Worm (Caenorhabditis elegans) whole organism, young adult: ENCODE data around the gene F55C9.11.
"Not testable (repeated sequence)": the region's sequence is repeated elsewhere in the genome, so short reads cannot be mapped to it uniquely, and the experiment has no call there.

ENCODE experiments used
- C06A6.2 ChIP-seq: fragments of 200-800 bp; sonication (Bioruptor generic); conservative IDR thresholded peaks from 2 replicates; pipeline ENCODE4 v1.3.6; 2022; ENCODE audit warnings: missing genetic modification characterization, missing compliant biosample characterization
- ama-1 ChIP-seq, 3 experiments: fragments of 150-350 bp in 1 of 3; sonication (generic microtip) in 2 of 3; optimal IDR thresholded peaks; 2 replicates each; lab custom pipeline; 2014 to 2018; ENCODE audit warnings: missing biosample characterization in 2 of 3, missing genetic modification characterization in 2 of 3, missing genetic modification reagents in 2 of 3
- atf-7 ChIP-seq: sonication (generic microtip); optimal IDR thresholded peaks from 2 replicates; lab custom pipeline; 2017; ENCODE audit warnings: mild to moderate bottlenecking, missing genetic modification characterization, missing compliant biosample characterization
- ceh-79 ChIP-seq: sonication (generic microtip); optimal IDR thresholded peaks from 2 replicates; lab custom pipeline; 2017; ENCODE audit warnings: mild to moderate bottlenecking, missing genetic modification characterization, missing compliant biosample characterization
- egl-44 ChIP-seq: fragments of 200-800 bp; sonication (Bioruptor generic); IDR thresholded peaks from 2 replicates; pipeline ENCODE4 v1.3.6; 2022; ENCODE audit warnings: missing genetic modification reagents, missing genetic modification characterization, missing compliant biosample characterization
- ekl-4 ChIP-seq: fragments of 200-800 bp; sonication (Bioruptor generic); IDR thresholded peaks from 2 replicates; pipeline ENCODE4 v1.3.6; 2022; ENCODE audit warnings: missing genetic modification reagents, missing genetic modification characterization, missing compliant biosample characterization
- him-1 ChIP-seq: sonication (generic microtip); optimal IDR thresholded peaks from 2 replicates; lab custom pipeline; 2016; ENCODE audit warnings: missing genotype, missing genetic modification reagents, missing genetic modification characterization, missing compliant biosample characterization
- lin-54 ChIP-seq: fragments of 200-800 bp; sonication (Bioruptor generic); optimal IDR thresholded peaks from 2 replicates; lab custom pipeline; 2018; ENCODE audit warnings: mild to moderate bottlenecking, missing genetic modification characterization, missing compliant biosample characterization
- lsl-1 ChIP-seq: fragments of 200-800 bp; sonication (Bioruptor generic); optimal IDR thresholded peaks from 2 replicates; lab custom pipeline; 2018; ENCODE audit warnings: mild to moderate bottlenecking, missing genetic modification characterization, moderate library complexity, missing compliant biosample characterization
- nfya-2 ChIP-seq: fragments of 200-800 bp; sonication (Bioruptor generic); IDR thresholded peaks from 2 replicates; pipeline ENCODE4 v1.3.6; 2022; ENCODE audit warnings: missing genetic modification reagents, missing genetic modification characterization, missing compliant biosample characterization
- snpc-4 ChIP-seq, 5 experiments: fragments of 150-350 bp in 1 of 5; sonication (generic microtip) in 4 of 5; optimal IDR thresholded peaks; 2 replicates each; lab custom pipeline; 2014 to 2018; ENCODE audit warnings: missing genetic modification characterization in 5 of 5, missing biosample characterization in 3 of 5, antibody characterized with exemption in 2 of 5, mild to moderate bottlenecking in 2 of 5, missing compliant biosample characterization in 2 of 5, missing genotype in 2 of 5, moderate library complexity in 2 of 5, missing genetic modification reagents in 1 of 5
- sptf-2 ChIP-seq: fragments of 200-800 bp; sonication (Bioruptor generic); optimal IDR thresholded peaks from 2 replicates; lab custom pipeline; 2018; ENCODE audit warnings: mild to moderate bottlenecking, missing genetic modification characterization, missing compliant biosample characterization
- unc-130 ChIP-seq: sonication (generic microtip); optimal IDR thresholded peaks from 2 replicates; lab custom pipeline; 2016; ENCODE audit warnings: missing genetic modification reagents, missing genetic modification characterization, missing compliant biosample characterization
- unc-62 ChIP-seq: fragments of 150-350 bp; optimal IDR thresholded peaks from 2 replicates; lab custom pipeline; 2014; ENCODE audit warnings: missing biosample characterization, missing genetic modification reagents, missing genetic modification characterization

ce11 chrV:19264148-19264547 lies 45.3 kb downstream of the F55C9.11 start, which contains the start of gene F21D9.1:
- TF ChIP-seq ama-1 (optimal IDR thresholded peaks at IDR 0.05; lab: Kevin White, UChicago); ama-1 (GFP tag; optimal IDR thresholded peaks at IDR 0.05; lab: Kevin White, UChicago); ceh-79 (tag; lab: Kevin White, UChicago); nfya-2 (GFP tag; lab: Robert Waterston, UW); snpc-4 (GFP tag; optimal IDR thresholded peaks at IDR 0.05; lab: Kevin White, UChicago); snpc-4 (tag; optimal IDR thresholded peaks at IDR 0.05; lab: Kevin White, UChicago); him-1 (tag; lab: Kevin White, UChicago); sptf-2 (GFP tag; lab: Kevin White, UChicago); C06A6.2 (GFP tag; lab: Robert Waterston, UW); unc-130 (GFP tag; lab: Kevin White, UChicago); egl-44; lin-54 (GFP tag; lab: Kevin White, UChicago); ekl-4; atf-7 (tag; lab: Kevin White, UChicago); unc-62 (GFP tag; lab: Kevin White, UChicago); lsl-1 (GFP tag; lab: Kevin White, UChicago): not testable (repeated sequence)
